Worm (Caenorhabditis elegans) whole organism, L1 larva: ENCODE results near the gene math-18.
A peak's percentile ranks its signal among the peaks of the same experiment; 100 is the strongest.

ENCODE experiments used
- C04F5.9 ChIP-seq: sonication (generic microtip); optimal IDR thresholded peaks from 2 replicates; lab custom pipeline; 2016; ENCODE audit warnings: missing genetic modification characterization, missing compliant biosample characterization
- C34B4.2 ChIP-seq: sonication (generic microtip); optimal IDR thresholded peaks from 2 replicates; lab custom pipeline; 2017; ENCODE audit warnings: mild to moderate bottlenecking, missing genetic modification characterization, missing compliant biosample characterization
- aha-1 ChIP-seq: fragments of 150-350 bp; optimal IDR thresholded peaks from 2 replicates; lab custom pipeline; 2014; ENCODE audit warnings: missing biosample characterization, missing genetic modification characterization
- blmp-1 ChIP-seq: fragments of 150-350 bp; optimal IDR thresholded peaks from 2 replicates; lab custom pipeline; 2014; ENCODE audit warnings: missing biosample characterization, missing genetic modification characterization
- ceh-82 ChIP-seq, 3 experiments: fragments of 150-350 bp in 1 of 3; sonication (generic microtip) in 2 of 3; optimal IDR thresholded peaks; 2 replicates each; lab custom pipeline; 2014 to 2017; ENCODE audit warnings: missing biosample characterization in 3 of 3, missing genetic modification characterization in 3 of 3
- ceh-90 ChIP-seq: sonication (generic microtip); optimal IDR thresholded peaks from 2 replicates; lab custom pipeline; 2016; ENCODE audit warnings: missing genetic modification characterization, missing compliant biosample characterization
- ces-1 ChIP-seq: fragments of 150-350 bp; optimal IDR thresholded peaks from 2 replicates; lab custom pipeline; 2014; ENCODE audit warnings: missing biosample characterization, missing genetic modification reagents, missing genetic modification characterization
- dpl-1 ChIP-seq, 3 experiments: fragments of 150-350 bp in 2 of 3; sonication (generic microtip) in 1 of 3; optimal IDR thresholded peaks; 2 replicates each; lab custom pipeline; 2014 to 2017; ENCODE audit warnings: missing biosample characterization in 3 of 3, missing genetic modification characterization in 3 of 3, missing genetic modification reagents in 3 of 3
- efl-1 ChIP-seq, 4 experiments: fragments of 150-350 bp; optimal IDR thresholded peaks in 3 of 4; peaks in 1 of 4; 1 replicate in 1 of 4; 2 replicates in 3 of 4; lab custom pipeline; 2014; ENCODE audit warnings: missing biosample characterization in 2 of 4, missing genetic modification characterization in 2 of 4, missing genetic modification reagents in 2 of 4
- efl-3 ChIP-seq: fragments of 200-800 bp; sonication (Bioruptor generic); optimal IDR thresholded peaks from 2 replicates; lab custom pipeline; 2018; ENCODE audit warnings: mild to moderate bottlenecking, missing genetic modification characterization, missing compliant biosample characterization
- elt-2 ChIP-seq: sonication (generic microtip); optimal IDR thresholded peaks from 2 replicates; lab custom pipeline; 2016; ENCODE audit warnings: missing genetic modification characterization, mild to moderate bottlenecking, inconsistent platforms, missing compliant biosample characterization, missing genetic modification reagents
- elt-3 ChIP-seq, 6 experiments: fragments of 150-350 bp in 1 of 6; sonication (generic microtip); optimal IDR thresholded peaks; 2 replicates each; lab custom pipeline; 2017 to 2018; ENCODE audit warnings: missing biosample characterization in 6 of 6, missing genetic modification characterization in 6 of 6, inconsistent platforms in 1 of 6
- fkh-8 ChIP-seq: sonication (generic microtip); optimal IDR thresholded peaks from 2 replicates; lab custom pipeline; 2016; ENCODE audit warnings: mild to moderate bottlenecking, missing genetic modification characterization, missing compliant biosample characterization
- fos-1 ChIP-seq: fragments of 150-350 bp; optimal IDR thresholded peaks from 2 replicates; lab custom pipeline; 2014; ENCODE audit warnings: missing biosample characterization, missing genetic modification characterization
- jun-1 ChIP-seq: fragments of 150-350 bp; optimal IDR thresholded peaks from 2 replicates; lab custom pipeline; 2014; ENCODE audit warnings: missing biosample characterization, missing genetic modification reagents, missing genetic modification characterization
- lin-14 ChIP-seq: fragments of 200-800 bp; sonication (Bioruptor generic); optimal IDR thresholded peaks from 2 replicates; lab custom pipeline; 2018; ENCODE audit warnings: mild to moderate bottlenecking, missing genetic modification characterization, moderate library complexity, missing compliant biosample characterization
- lin-35 ChIP-seq, 2 experiments: fragments of 150-350 bp; optimal IDR thresholded peaks; 2 replicates each; lab custom pipeline; 2014; ENCODE audit warnings: missing biosample characterization in 2 of 2, missing genetic modification characterization in 2 of 2, missing genetic modification reagents in 2 of 2
- lin-39 ChIP-seq: fragments of 150-350 bp; optimal IDR thresholded peaks from 2 replicates; lab custom pipeline; 2014; ENCODE audit warnings: missing biosample characterization, missing genetic modification reagents, missing genetic modification characterization
- lsy-2 ChIP-seq, 2 experiments: fragments of 150-350 bp; optimal IDR thresholded peaks; 2 replicates each; lab custom pipeline; 2014; ENCODE audit warnings: missing biosample characterization in 2 of 2, missing genetic modification characterization in 2 of 2
- mdl-1 ChIP-seq, 2 experiments: fragments of 150-350 bp; optimal IDR thresholded peaks; 2 replicates each; lab custom pipeline; 2014 to 2017; ENCODE audit warnings: missing biosample characterization in 2 of 2, missing genetic modification characterization in 2 of 2, inconsistent platforms in 1 of 2
- mef-2 ChIP-seq: fragments of 150-350 bp; optimal IDR thresholded peaks from 2 replicates; lab custom pipeline; 2014; ENCODE audit warnings: missing biosample characterization, missing genetic modification characterization
- nhr-12 ChIP-seq: sonication (generic microtip); optimal IDR thresholded peaks from 2 replicates; lab custom pipeline; 2017; ENCODE audit warnings: missing biosample characterization, missing genetic modification characterization
- nhr-20 ChIP-seq: sonication (generic microtip); optimal IDR thresholded peaks from 2 replicates; lab custom pipeline; 2016; ENCODE audit warnings: mild to moderate bottlenecking, missing genetic modification characterization, missing compliant biosample characterization
- nhr-47 ChIP-seq: sonication (generic microtip); optimal IDR thresholded peaks from 2 replicates; lab custom pipeline; 2016; ENCODE audit warnings: mild to moderate bottlenecking, missing genetic modification characterization, moderate library complexity, missing compliant biosample characterization
- nhr-76 ChIP-seq: sonication (generic microtip); optimal IDR thresholded peaks from 2 replicates; lab custom pipeline; 2017; ENCODE audit warnings: missing biosample characterization, missing genetic modification characterization
- nhr-77 ChIP-seq: fragments of 150-350 bp; optimal IDR thresholded peaks from 2 replicates; lab custom pipeline; 2014; ENCODE audit warnings: missing biosample characterization, missing genetic modification characterization
- nhr-84 ChIP-seq: sonication (generic microtip); optimal IDR thresholded peaks from 2 replicates; lab custom pipeline; 2017; ENCODE audit warnings: missing biosample characterization, missing genetic modification characterization
- pag-3 ChIP-seq: sonication (generic microtip); optimal IDR thresholded peaks from 2 replicates; lab custom pipeline; 2017; ENCODE audit warnings: missing genetic modification characterization, mild to moderate bottlenecking, missing compliant biosample characterization, antibody characterized with exemption, borderline replicate concordance; ENCODE audit not compliant: insufficient read depth
- pax-3 ChIP-seq: fragments of 200-800 bp; sonication (Bioruptor generic); optimal IDR thresholded peaks from 2 replicates; lab custom pipeline; 2018; ENCODE audit warnings: mild to moderate bottlenecking, missing genetic modification characterization, moderate library complexity, missing compliant biosample characterization
- pqm-1 ChIP-seq: sonication (generic microtip); optimal IDR thresholded peaks from 3 replicates; lab custom pipeline; 2017; ENCODE audit warnings: missing biosample characterization, missing genetic modification characterization
- snpc-4 ChIP-seq: fragments of 150-350 bp; optimal IDR thresholded peaks from 2 replicates; lab custom pipeline; 2014; ENCODE audit warnings: missing biosample characterization, missing genetic modification characterization
- sox-4 ChIP-seq: sonication (generic microtip); optimal IDR thresholded peaks from 2 replicates; lab custom pipeline; 2016; ENCODE audit warnings: missing genetic modification characterization, missing compliant biosample characterization
- sptf-1 ChIP-seq: fragments of 150-350 bp; optimal IDR thresholded peaks from 2 replicates; lab custom pipeline; 2014; ENCODE audit warnings: missing biosample characterization, missing genetic modification characterization
- unc-130 ChIP-seq: fragments of 150-350 bp; optimal IDR thresholded peaks from 2 replicates; lab custom pipeline; 2017; ENCODE audit warnings: missing biosample characterization, missing genetic modification characterization, inconsistent platforms
- unc-30 ChIP-seq: sonication (generic microtip); optimal IDR thresholded peaks from 2 replicates; lab custom pipeline; 2017; ENCODE audit warnings: missing biosample characterization, missing genetic modification characterization
- unc-86 ChIP-seq: sonication (generic microtip); optimal IDR thresholded peaks from 2 replicates; lab custom pipeline; 2016; ENCODE audit warnings: missing genetic modification characterization, missing compliant biosample characterization
- unc-98 ChIP-seq: fragments of 200-800 bp; sonication (Bioruptor generic); IDR thresholded peaks from 2 replicates; pipeline ENCODE4 v1.3.6; 2022; ENCODE audit warnings: missing genetic modification characterization, missing compliant biosample characterization
- xbp-1 ChIP-seq: sonication (generic microtip); optimal IDR thresholded peaks from 2 replicates; lab custom pipeline; 2016; ENCODE audit warnings: missing genetic modification characterization, missing compliant biosample characterization
- zag-1 ChIP-seq: fragments of 150-350 bp; optimal IDR thresholded peaks from 2 replicates; lab custom pipeline; 2014; ENCODE audit warnings: missing biosample characterization, missing genetic modification characterization
- ztf-11 ChIP-seq, 2 experiments: sonication (generic microtip); optimal IDR thresholded peaks; 2 replicates each; lab custom pipeline; 2016 to 2017; ENCODE audit warnings: missing genetic modification characterization in 2 of 2, missing biosample characterization in 1 of 2, missing compliant biosample characterization in 1 of 2
- ztf-4 ChIP-seq: fragments of 150-350 bp; optimal IDR thresholded peaks from 2 replicates; lab custom pipeline; 2014; ENCODE audit warnings: missing biosample characterization, missing genetic modification characterization

The math-18 gene

DNA sequence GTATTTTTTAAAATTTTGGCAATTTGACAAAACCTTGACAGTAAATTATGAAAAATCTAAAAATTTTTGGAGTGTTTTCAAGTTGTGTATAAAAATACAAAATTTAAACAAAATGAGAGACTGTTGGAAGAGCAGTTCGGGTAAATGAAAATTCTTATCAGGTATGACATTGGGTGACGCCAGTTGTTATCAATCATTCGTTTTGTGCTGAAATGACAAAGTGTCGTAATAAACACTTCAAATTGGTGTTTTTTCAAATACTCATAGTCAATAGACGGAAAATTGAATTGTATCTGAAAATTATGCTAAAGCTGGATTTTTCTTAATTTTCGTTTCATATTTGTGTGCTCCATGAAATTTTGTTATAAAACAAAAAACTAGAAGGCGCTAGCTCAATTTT, 31.0 kb upstream of the math-18 start:
- TF ChIP-seq sox-4 (tag; lab: Kevin White, UChicago) (no peak), nhr-12 (tag; lab: Kevin White, UChicago) (no peak), elt-2 (tag; lab: Kevin White, UChicago) (peak; percentile 39)

ce11 chrII:2130770-2131169, 23.0 kb upstream of the math-18 start, which contains the start of gene sdz-28:
TSS of gene sdz-28 (plus strand) at chrII:2131070.
- no peak for TF ChIP-seq nhr-77 (tag; lab: Kevin White, UChicago)
- TF ChIP-seq mdl-1 (tag; optimal IDR thresholded peaks at IDR 0.05; lab: Kevin White, UChicago) = no peak
- TF ChIP-seq nhr-20 = no peak
- TF ChIP-seq nhr-47 (tag; lab: Kevin White, UChicago) = no peak
- TF ChIP-seq fos-1 (tag; lab: Kevin White, UChicago) = no peak
- no peak for TF ChIP-seq snpc-4 (tag; lab: Kevin White, UChicago)
- no peak for TF ChIP-seq mef-2 (tag; lab: Kevin White, UChicago)

- TF ChIP-seq ztf-11 (tag; optimal IDR thresholded peaks at IDR 0.05; lab: Kevin White, UChicago) (no peak), nhr-76 (tag; lab: Kevin White, UChicago) (no peak), nhr-84 (tag; lab: Kevin White, UChicago) (no peak), blmp-1 (tag; lab: Kevin White, UChicago) (no peak), lin-39 (no peak), elt-3 (tag; optimal IDR thresholded peaks at IDR 0.05; lab: Kevin White, UChicago) (no peak), fkh-8 (tag; lab: Kevin White, UChicago) (no peak), unc-86 (tag; lab: Kevin White, UChicago) (no peak), C04F5.9 (tag; lab: Kevin White, UChicago) (no peak), lin-14 (no peak), unc-98 (GFP tag; lab: Robert Waterston, UW) (no peak)
- TF ChIP-seq, all 84 proteins: peak for 0
These were observed 18.2 kb upstream of the math-18 start, which contains the start of gene hpo-7 for ce11 chrII:2135604-2136003. TSS of gene hpo-7 (minus strand) at chrII:2135704.

- TF ChIP-seq ceh-82 (tag; optimal IDR thresholded peaks at IDR 0.05; lab: Kevin White, UChicago) (no peak), efl-1 (optimal IDR thresholded peaks at IDR 0.05; lab: Kevin White, UChicago) (no peak), efl-1 (GFP tag; optimal IDR thresholded peaks at IDR 0.05 in 1 of 2; lab: Kevin White, UChicago) (peak in 1 of 2 experiments; percentile 79)
These were observed 16.6 kb upstream of the math-18 start, which contains the start of gene C40A11.4 for ce11 chrII:2137235-2137634. TSS of gene C40A11.4 (plus strand) at chrII:2137422.

DNA sequence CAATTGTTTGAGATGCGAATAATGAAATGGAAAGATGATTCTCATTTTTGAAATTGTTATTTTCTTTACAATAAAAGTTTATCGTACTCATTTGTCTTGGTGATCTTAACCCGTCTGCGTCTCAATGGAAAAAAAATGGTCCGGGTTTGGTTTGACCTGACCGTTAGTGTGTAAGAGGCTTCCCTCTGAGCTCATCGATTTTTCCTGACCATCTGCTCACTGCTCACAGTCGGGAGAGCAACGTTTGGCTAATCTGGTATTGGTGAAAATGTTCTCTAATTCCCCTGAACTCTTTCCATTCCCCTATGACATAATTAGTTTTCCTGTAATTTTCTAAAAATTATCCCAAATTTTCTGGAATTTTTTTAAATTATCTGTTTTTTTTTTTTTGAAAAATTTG, 14.9 kb upstream of the math-18 start:
- TF ChIP-seq pqm-1 (tag; lab: Kevin White, UChicago) (no peak), ces-1 (GFP tag; lab: Kevin White, UChicago) (no peak), efl-3 (GFP tag; lab: Kevin White, UChicago) (no peak), xbp-1 (tag; lab: Kevin White, UChicago) (no peak), pax-3 (tag; lab: Kevin White, UChicago) (no peak), unc-130 (tag; lab: Kevin White, UChicago) (no peak), aha-1 (tag; lab: Kevin White, UChicago) (no peak), dpl-1 (GFP tag; optimal IDR thresholded peaks at IDR 0.05; lab: Kevin White, UChicago) (no peak)

- TF ChIP-seq pag-3 (no peak), unc-30 (tag; lab: Kevin White, UChicago) (no peak), efl-3 (GFP tag; lab: Kevin White, UChicago) (no peak), sptf-1 (no peak), mdl-1 (tag; optimal IDR thresholded peaks at IDR 0.05; lab: Kevin White, UChicago) (no peak), C34B4.2 (tag; lab: Kevin White, UChicago) (no peak), blmp-1 (tag; lab: Kevin White, UChicago) (no peak), ceh-90 (tag; lab: Kevin White, UChicago) (no peak), ztf-4 (tag; lab: Kevin White, UChicago) (no peak), elt-3 (tag; optimal IDR thresholded peaks at IDR 0.05; lab: Kevin White, UChicago) (no peak), lsy-2 (tag; optimal IDR thresholded peaks at IDR 0.05; lab: Kevin White, UChicago) (no peak), mef-2 (tag; lab: Kevin White, UChicago) (no peak), jun-1 (tag; lab: Kevin White, UChicago) (no peak), ceh-82 (tag; optimal IDR thresholded peaks at IDR 0.05; lab: Kevin White, UChicago) (no peak), zag-1 (no peak), aha-1 (tag; lab: Kevin White, UChicago) (no peak), lin-35 (GFP tag; optimal IDR thresholded peaks at IDR 0.05; lab: Kevin White, UChicago) (no peak)
These were observed 13.0 kb upstream of the math-18 start, which contains the start of gene C40A11.3 for ce11 chrII:2140817-2141216. TSS of gene C40A11.3 (plus strand) at chrII:2141117.
